Worm (Caenorhabditis elegans) whole organism, L4 larva: ENCODE results near the gene nep-26.
A peak's percentile ranks its signal among the peaks of the same experiment; 100 is the strongest.
"Not testable (repeated sequence)": the region's sequence is repeated elsewhere in the genome, so short reads cannot be mapped to it uniquely, and the experiment has no call there.

Source experiments
- R02D3.7 ChIP-seq: fragments of 150-350 bp; sonication (generic microtip); optimal IDR thresholded peaks from 3 replicates; lab custom pipeline; 2014; ENCODE audit warnings: missing biosample characterization, missing genetic modification characterization
- T20F7.1 ChIP-seq: fragments of 200-800 bp; sonication (Bioruptor generic); optimal IDR thresholded peaks from 2 replicates; lab custom pipeline; 2018; ENCODE audit warnings: mild to moderate bottlenecking, missing genetic modification characterization, missing compliant biosample characterization
- T26A8.4 ChIP-seq: fragments of 200-800 bp; sonication (Bioruptor generic); IDR thresholded peaks from 2 replicates; pipeline ENCODE4 v1.3.6; 2022; ENCODE audit warnings: missing genetic modification characterization, missing compliant biosample characterization
- Y48G9A.11 ChIP-seq: fragments of 200-800 bp; sonication (Bioruptor generic); IDR thresholded peaks from 2 replicates; pipeline ENCODE4 v1.3.6; 2022; ENCODE audit warnings: missing genetic modification reagents, missing genetic modification characterization, missing compliant biosample characterization
- ZK337.2 ChIP-seq: fragments of 200-800 bp; sonication (Bioruptor generic); IDR thresholded peaks from 2 replicates; pipeline ENCODE4 v1.3.6; 2022; ENCODE audit warnings: missing genetic modification reagents, missing genetic modification characterization, missing compliant biosample characterization
- aha-1 ChIP-seq: fragments of 150-350 bp; peaks from one replicate; lab custom pipeline; 2014; ENCODE audit warnings: missing biosample characterization, missing genetic modification characterization
- ceh-28 ChIP-seq: fragments of 150-350 bp; optimal IDR thresholded peaks from 2 replicates; lab custom pipeline; 2014; ENCODE audit warnings: missing biosample characterization, missing genetic modification reagents, missing genetic modification characterization
- ceh-32 ChIP-seq: sonication (generic microtip); optimal IDR thresholded peaks from 2 replicates; lab custom pipeline; 2016; ENCODE audit warnings: mild to moderate bottlenecking, missing genetic modification characterization, missing compliant biosample characterization; ENCODE audit not compliant: poor library complexity
- ceh-44 ChIP-seq: fragments of 200-800 bp; sonication (Bioruptor generic); IDR thresholded peaks from 2 replicates; pipeline ENCODE4 v1.3.6; 2022; ENCODE audit warnings: missing genetic modification reagents, missing genetic modification characterization, missing compliant biosample characterization
- cey-2 ChIP-seq: sonication (generic microtip); optimal IDR thresholded peaks from 3 replicates; lab custom pipeline; 2017; ENCODE audit warnings: missing genetic modification characterization, mild to moderate bottlenecking, missing compliant biosample characterization, antibody characterized with exemption, borderline replicate concordance; ENCODE audit not compliant: insufficient read depth
- ctbp-1 ChIP-seq: fragments of 200-800 bp; sonication (Bioruptor generic); IDR thresholded peaks from 2 replicates; pipeline ENCODE4 v1.3.6; 2022; ENCODE audit warnings: missing genetic modification reagents, missing genetic modification characterization, missing compliant biosample characterization
- daf-16 ChIP-seq, 3 experiments: sonication (generic microtip); optimal IDR thresholded peaks; 2 replicates each; lab custom pipeline; 2016 to 2017; ENCODE audit warnings: missing genetic modification characterization in 3 of 3, missing genetic modification reagents in 3 of 3, mild to moderate bottlenecking in 2 of 3, missing compliant biosample characterization in 2 of 3, missing biosample characterization in 1 of 3, moderate library complexity in 1 of 3
- daf-8 ChIP-seq: fragments of 200-800 bp; sonication (Bioruptor generic); IDR thresholded peaks from 2 replicates; pipeline ENCODE4 v1.3.6; 2022; ENCODE audit warnings: missing genetic modification characterization, missing compliant biosample characterization
- dpl-1 ChIP-seq: fragments of 150-350 bp; optimal IDR thresholded peaks from 2 replicates; lab custom pipeline; 2014; ENCODE audit warnings: missing biosample characterization, missing genetic modification reagents, missing genetic modification characterization
- dve-1 ChIP-seq: sonication (generic microtip); optimal IDR thresholded peaks from 2 replicates; lab custom pipeline; 2017; ENCODE audit warnings: antibody characterized with exemption, mild to moderate bottlenecking, missing genetic modification characterization, missing compliant biosample characterization; ENCODE audit not compliant: insufficient read depth
- egl-27 ChIP-seq: sonication (generic microtip); optimal IDR thresholded peaks from 3 replicates; lab custom pipeline; 2017; ENCODE audit warnings: missing biosample characterization, missing genetic modification reagents, missing genetic modification characterization
- egl-43 ChIP-seq: fragments of 200-800 bp; sonication (Bioruptor generic); IDR thresholded peaks from 2 replicates; pipeline ENCODE4 v1.3.6; 2022; ENCODE audit warnings: missing genetic modification reagents, missing genetic modification characterization, missing compliant biosample characterization
- hlh-30 ChIP-seq: sonication (generic microtip); optimal IDR thresholded peaks from 2 replicates; lab custom pipeline; 2017; ENCODE audit warnings: antibody characterized with exemption, mild to moderate bottlenecking, missing genetic modification characterization, missing compliant biosample characterization; ENCODE audit not compliant: insufficient read depth
- hmg-1.1 ChIP-seq: fragments of 200-800 bp; sonication (Bioruptor generic); IDR thresholded peaks from 2 replicates; pipeline ENCODE4 v1.3.6; 2022; ENCODE audit warnings: missing genetic modification reagents, missing genetic modification characterization, missing compliant biosample characterization
- lim-7 ChIP-seq: fragments of 200-800 bp; sonication (Bioruptor generic); IDR thresholded peaks from 2 replicates; pipeline ENCODE4 v1.3.6; 2022; ENCODE audit warnings: missing genetic modification characterization, missing compliant biosample characterization
- lin-1 ChIP-seq: fragments of 200-800 bp; sonication (Bioruptor generic); IDR thresholded peaks from 2 replicates; pipeline ENCODE4 v1.3.6; 2022; ENCODE audit warnings: missing genetic modification reagents, missing genetic modification characterization, missing compliant biosample characterization
- lin-38 ChIP-seq: fragments of 200-800 bp; sonication (Bioruptor generic); IDR thresholded peaks from 2 replicates; pipeline ENCODE4 v1.3.6; 2022; ENCODE audit warnings: missing genetic modification reagents, missing genetic modification characterization, missing compliant biosample characterization
- lin-39 ChIP-seq: fragments of 150-350 bp; optimal IDR thresholded peaks from 2 replicates; lab custom pipeline; 2014; ENCODE audit warnings: missing biosample characterization, missing genetic modification reagents, missing genetic modification characterization
- madf-5 ChIP-seq, 2 experiments: fragments of 200-800 bp; sonication (Bioruptor generic); IDR thresholded peaks; 2 replicates each; pipeline ENCODE4 v1.3.6; 2022; ENCODE audit warnings: missing compliant biosample characterization in 2 of 2, missing genetic modification characterization in 2 of 2
- madf-9 ChIP-seq: fragments of 200-800 bp; sonication (Bioruptor generic); conservative IDR thresholded peaks from 2 replicates; pipeline ENCODE4 v1.3.6; 2022; ENCODE audit warnings: missing genetic modification reagents, missing genetic modification characterization, missing compliant biosample characterization
- mdl-1 ChIP-seq, 2 experiments: fragments of 150-350 bp in 1 of 2; sonication (generic microtip) in 1 of 2; optimal IDR thresholded peaks; 2 replicates each; lab custom pipeline; 2014 to 2017; ENCODE audit warnings: missing biosample characterization in 2 of 2, missing genetic modification characterization in 2 of 2
- mdt-29 ChIP-seq: fragments of 200-800 bp; sonication (Bioruptor generic); IDR thresholded peaks from 2 replicates; pipeline ENCODE4 v1.3.6; 2022; ENCODE audit warnings: missing genetic modification reagents, missing genetic modification characterization, missing compliant biosample characterization
- mes-2 ChIP-seq: sonication (generic microtip); optimal IDR thresholded peaks from 2 replicates; lab custom pipeline; 2016; ENCODE audit warnings: missing genotype, mild to moderate bottlenecking, missing genetic modification characterization, missing compliant biosample characterization; ENCODE audit not compliant: poor library complexity, severe bottlenecking
- nhr-10 ChIP-seq: fragments of 150-350 bp; optimal IDR thresholded peaks from 2 replicates; lab custom pipeline; 2014; ENCODE audit warnings: missing biosample characterization, missing genetic modification characterization
- nhr-102 ChIP-seq: sonication (generic microtip); optimal IDR thresholded peaks from 2 replicates; lab custom pipeline; 2016; ENCODE audit warnings: mild to moderate bottlenecking, missing genetic modification characterization, moderate library complexity, missing compliant biosample characterization
- nhr-111 ChIP-seq: fragments of 200-800 bp; sonication (Bioruptor generic); optimal IDR thresholded peaks from 2 replicates; lab custom pipeline; 2018; ENCODE audit warnings: mild to moderate bottlenecking, missing genetic modification characterization, missing compliant biosample characterization
- nhr-48 ChIP-seq: sonication (generic microtip); optimal IDR thresholded peaks from 2 replicates; lab custom pipeline; 2016; ENCODE audit warnings: mild to moderate bottlenecking, missing genetic modification characterization, missing compliant biosample characterization
- php-3 ChIP-seq: fragments of 200-800 bp; sonication (Bioruptor generic); IDR thresholded peaks from 2 replicates; pipeline ENCODE4 v1.3.6; 2022; ENCODE audit warnings: missing genetic modification reagents, missing genetic modification characterization, missing compliant biosample characterization
- saeg-2 ChIP-seq: fragments of 200-800 bp; sonication (Bioruptor generic); IDR thresholded peaks from 2 replicates; pipeline ENCODE4 v1.3.6; 2022; ENCODE audit warnings: missing genetic modification reagents, missing genetic modification characterization, missing compliant biosample characterization
- set-16 ChIP-seq: fragments of 200-800 bp; sonication (Bioruptor generic); IDR thresholded peaks from 2 replicates; pipeline ENCODE4 v1.3.6; 2022; ENCODE audit warnings: missing genetic modification reagents, missing genetic modification characterization, missing compliant biosample characterization
- snpc-1.2 ChIP-seq: fragments of 200-800 bp; sonication (Bioruptor generic); IDR thresholded peaks from 2 replicates; pipeline ENCODE4 v1.3.6; 2022; ENCODE audit warnings: missing genetic modification reagents, missing genetic modification characterization, missing compliant biosample characterization
- spr-1 ChIP-seq: sonication (generic microtip); optimal IDR thresholded peaks from 2 replicates; lab custom pipeline; 2016; ENCODE audit warnings: mild to moderate bottlenecking, missing genetic modification characterization, missing compliant biosample characterization
- tra-1 ChIP-seq: fragments of 200-800 bp; sonication (Bioruptor generic); IDR thresholded peaks from 2 replicates; pipeline ENCODE4 v1.3.6; 2022; ENCODE audit warnings: missing genetic modification reagents, missing genetic modification characterization, missing compliant biosample characterization
- vab-7 ChIP-seq: fragments of 200-800 bp; sonication (Bioruptor generic); IDR thresholded peaks from 2 replicates; pipeline ENCODE4 v1.3.6; 2022; ENCODE audit warnings: missing genetic modification reagents, missing genetic modification characterization, missing compliant biosample characterization
- zfp-2 ChIP-seq: sonication (generic microtip); optimal IDR thresholded peaks from 2 replicates; lab custom pipeline; 2016; ENCODE audit warnings: mild to moderate bottlenecking, missing genetic modification characterization, missing compliant biosample characterization
- ztf-11 ChIP-seq: fragments of 150-350 bp; optimal IDR thresholded peaks from 2 replicates; lab custom pipeline; 2014; ENCODE audit warnings: missing biosample characterization, missing genetic modification characterization
- ztf-7 ChIP-seq: fragments of 150-350 bp; optimal IDR thresholded peaks from 2 replicates; lab custom pipeline; 2014; ENCODE audit warnings: missing biosample characterization, missing genetic modification characterization

The nep-26 gene

DNA sequence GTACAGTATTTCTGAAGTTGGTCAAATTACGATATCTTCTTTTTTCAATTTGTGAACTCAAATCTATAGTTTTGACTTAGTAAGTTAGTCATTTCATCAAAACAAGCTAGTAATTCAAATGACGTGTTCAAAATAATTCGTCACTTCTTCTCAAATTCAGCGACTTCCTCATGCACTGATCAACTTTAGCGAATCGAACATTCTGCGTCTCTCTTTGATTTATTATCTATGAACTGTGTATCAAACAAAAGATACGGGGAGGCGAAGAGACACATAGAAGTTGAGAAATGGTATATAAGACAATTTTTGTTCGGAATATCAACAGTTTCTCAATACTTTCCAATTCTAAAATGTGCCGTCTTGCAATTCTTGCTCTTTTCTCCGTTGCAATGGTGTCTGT, 12.0 kb upstream of the nep-26 start, which contains the start of gene srlf-34:
TSS of gene srlf-34 (plus strand) at position 321 of the 400 bp plus-strand sequence.
- TF ChIP-seq hlh-30 (tag; lab: Kevin White, UChicago) (no peak), mes-2 (tag; lab: Kevin White, UChicago) (no peak), nhr-111 (GFP tag; lab: Kevin White, UChicago) (no peak), T20F7.1 (GFP tag; lab: Kevin White, UChicago) (no peak), spr-1 (no peak), cey-2 (no peak), egl-27 (no peak), lin-38 (GFP tag; lab: Robert Waterston, UW) (no peak), ZK337.2 (GFP tag; lab: Robert Waterston, UW) (no peak), mdl-1 (tag; optimal IDR thresholded peaks at IDR 0.05; lab: Kevin White, UChicago) (no peak), ceh-28 (no peak), madf-9 (no peak), nhr-48 (tag; lab: Kevin White, UChicago) (no peak), snpc-1.2 (GFP tag; lab: Robert Waterston, UW) (no peak), vab-7 (GFP tag; lab: Robert Waterston, UW) (no peak), lim-7 (GFP tag; lab: Robert Waterston, UW) (no peak), mdt-29 (GFP tag; lab: Robert Waterston, UW) (no peak), lin-39 (tag; lab: Kevin White, UChicago) (no peak), nhr-10 (tag; lab: Kevin White, UChicago) (no peak), ceh-44 (GFP tag; lab: Robert Waterston, UW) (no peak)

ce11 chrII:10309337-10309736, 9.4 kb upstream of the nep-26 start, which contains the start of gene ZK970.8:
TSS of gene ZK970.8 (plus strand) at chrII:10309637.
- TF ChIP-seq dve-1 (tag; lab: Kevin White, UChicago) (no peak), ztf-11 (tag; lab: Kevin White, UChicago) (no peak), egl-43 (GFP tag; lab: Robert Waterston, UW) (no peak), hlh-30 (tag; lab: Kevin White, UChicago) (no peak), R02D3.7 (tag; lab: Kevin White, UChicago) (no peak), T26A8.4 (GFP tag; lab: Robert Waterston, UW) (no peak), ceh-32 (no peak), cey-2 (no peak), zfp-2 (tag; lab: Kevin White, UChicago) (no peak), nhr-48 (tag; lab: Kevin White, UChicago) (no peak), nhr-102 (tag; lab: Kevin White, UChicago) (no peak)

ce11 chrII:10308726-10309125, 8.8 kb upstream of the nep-26 start, which contains the start of gene gcy-4:
TSS of gene gcy-4 (minus strand) at chrII:10308826.
- no peak for TF ChIP-seq lin-1 (GFP tag; lab: Robert Waterston, UW)
- no peak for TF ChIP-seq set-16 (GFP tag; lab: Robert Waterston, UW)
- TF ChIP-seq daf-8 = no peak
- TF ChIP-seq ZK337.2 (GFP tag; lab: Robert Waterston, UW) = no peak
- no peak for TF ChIP-seq nhr-111 (GFP tag; lab: Kevin White, UChicago)
- no peak for TF ChIP-seq mdl-1 (tag; optimal IDR thresholded peaks at IDR 0.05; lab: Kevin White, UChicago)
- no peak for TF ChIP-seq nhr-102 (tag; lab: Kevin White, UChicago)
- no peak for TF ChIP-seq dpl-1 (GFP tag; lab: Kevin White, UChicago)
- no peak for TF ChIP-seq dve-1 (tag; lab: Kevin White, UChicago)
- TF ChIP-seq egl-43 (GFP tag; lab: Robert Waterston, UW) = no peak
- no peak for TF ChIP-seq ztf-7

DNA sequence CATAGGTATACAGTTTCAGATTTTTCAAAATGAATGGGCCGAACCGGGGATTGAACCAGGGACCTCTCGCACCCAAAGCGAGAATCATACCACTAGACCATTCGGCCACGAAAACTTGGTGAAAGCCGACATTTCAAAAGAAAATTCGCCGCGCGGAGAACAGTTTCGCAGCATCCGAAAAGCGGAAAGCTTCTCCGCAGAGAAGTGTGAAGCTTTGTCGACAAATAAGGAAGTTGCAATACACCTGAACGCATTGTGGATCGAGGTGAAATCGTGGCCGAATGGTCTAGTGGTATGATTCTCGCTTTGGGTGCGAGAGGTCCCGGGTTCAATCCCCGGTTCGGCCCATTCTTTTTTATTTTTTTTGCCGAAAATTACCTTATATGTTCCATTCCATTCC, 4.8 kb upstream of the nep-26 start:
- TF ChIP-seq daf-16 (GFP tag; optimal IDR thresholded peaks at IDR 0.05; lab: Kevin White, UChicago) (peak in 1 of 2 experiments; percentile 26), lim-7 (GFP tag; lab: Robert Waterston, UW) (peak; percentile 70; the same call in 1 of the 2 replicates), aha-1 (tag; lab: Kevin White, UChicago) (peak; percentile 51), Y48G9A.11 (GFP tag; lab: Robert Waterston, UW) (0 out of 2 replicates have a peak, but pooled peaks have one; percentile 22), madf-5 (GFP tag; IDR thresholded peaks at IDR 0.05; lab: Robert Waterston, UW) (0 out of 4 replicates have a peak, but pooled peaks of 1 of the 2 experiments have one; percentile 40), hmg-1.1 (peak; percentile 24; the same call in 1 of the 2 replicates), ctbp-1 (0 out of 2 replicates have a peak, but pooled peaks have one; percentile 28), php-3 (GFP tag; lab: Robert Waterston, UW) (0 out of 2 replicates have a peak, but pooled peaks have one; percentile 40), T26A8.4 (GFP tag; lab: Robert Waterston, UW) (peak; percentile 79), mes-2 (tag; lab: Kevin White, UChicago) (peak; percentile 46), tra-1 (GFP tag; lab: Robert Waterston, UW) (0 out of 2 replicates have a peak, but pooled peaks have one; percentile 9), madf-9 (peak; percentile 51), lin-1 (GFP tag; lab: Robert Waterston, UW) (0 out of 2 replicates have a peak, but pooled peaks have one; percentile 8), saeg-2 (GFP tag; lab: Robert Waterston, UW) (peak; percentile 18; the same call in 1 of the 2 replicates)
- not testable (repeated sequence) for TF ChIP-seq daf-16 (tag; optimal IDR thresholded peaks at IDR 0.05; lab: Kevin White, UChicago)
